Worm (Caenorhabditis elegans) whole organism, early embryonic: Measurements from ENCODE around the gene Y38F2AR.10.

ENCODE experiments used
- ama-1 ChIP-seq: fragments of 150-350 bp; optimal IDR thresholded peaks from 2 replicates; lab custom pipeline; 2014
- ceh-13 ChIP-seq: fragments of 200-800 bp; sonication (Bioruptor generic); optimal IDR thresholded peaks from 2 replicates; lab custom pipeline; 2018; ENCODE audit warnings: mild to moderate bottlenecking, missing genetic modification characterization, missing compliant biosample characterization
- ets-7 ChIP-seq: sonication (generic microtip); optimal IDR thresholded peaks from 2 replicates; lab custom pipeline; 2016; ENCODE audit warnings: missing genotype, missing genetic modification characterization, missing compliant biosample characterization
- flt-1 ChIP-seq: fragments of 200-800 bp; sonication (Bioruptor generic); IDR thresholded peaks from 2 replicates; pipeline ENCODE4 v1.3.6; 2022; ENCODE audit warnings: missing genetic modification characterization, missing compliant biosample characterization
- hmg-4 ChIP-seq: fragments of 200-800 bp; sonication (Bioruptor generic); optimal IDR thresholded peaks from 2 replicates; lab custom pipeline; 2018; ENCODE audit warnings: mild to moderate bottlenecking, missing genetic modification characterization, missing compliant biosample characterization
- pes-1 ChIP-seq: fragments of 200-800 bp; sonication (Bioruptor generic); IDR thresholded peaks from 2 replicates; pipeline ENCODE4 v1.3.6; 2022; ENCODE audit warnings: missing genetic modification reagents, missing genetic modification characterization, missing compliant biosample characterization
- scrt-1 ChIP-seq: fragments of 200-800 bp; sonication (Bioruptor generic); IDR thresholded peaks from 2 replicates; pipeline ENCODE4 v1.3.6; 2022; ENCODE audit warnings: missing genetic modification characterization, missing compliant biosample characterization
- sea-1 ChIP-seq: fragments of 200-800 bp; sonication (Bioruptor generic); conservative IDR thresholded peaks from 2 replicates; pipeline ENCODE4 v1.3.6; 2022; ENCODE audit warnings: missing genetic modification characterization, missing compliant biosample characterization
- tbx-11 ChIP-seq: fragments of 200-800 bp; sonication (Bioruptor generic); IDR thresholded peaks from 2 replicates; pipeline ENCODE4 v1.3.6; 2022; ENCODE audit warnings: missing genetic modification characterization, missing compliant biosample characterization

ce11 chrIV:2383713-2384112 lies 15.6 kb downstream of the Y38F2AR.10 start, which contains the start of gene Y38F2AR.3:
- TF ChIP-seq ets-7 (no peak), hmg-4 (GFP tag; lab: Kevin White, UChicago) (no peak), sea-1 (no peak), ama-1 (lab: Kevin White, UChicago) (no peak), pes-1 (GFP tag; lab: Robert Waterston, UW) (no peak), tbx-11 (GFP tag; lab: Robert Waterston, UW) (no peak), flt-1 (GFP tag; lab: Robert Waterston, UW) (no peak), scrt-1 (GFP tag; lab: Robert Waterston, UW) (no peak), ceh-13 (GFP tag; lab: Kevin White, UChicago) (no peak)
